Worm (Caenorhabditis elegans) whole organism, young adult: Measurements from ENCODE around the gene F55A11.4.

Experiments used
- B0336.3 ChIP-seq: fragments of 200-800 bp; sonication (Bioruptor generic); IDR thresholded peaks from 2 replicates; pipeline ENCODE4 v1.3.6; 2022; ENCODE audit warnings: missing genetic modification characterization, missing compliant biosample characterization
- C17E4.6 ChIP-seq: fragments of 200-800 bp; sonication (Bioruptor generic); IDR thresholded peaks from 2 replicates; pipeline ENCODE4 v1.3.6; 2022; ENCODE audit warnings: missing genetic modification reagents, missing genetic modification characterization, missing compliant biosample characterization
- D2030.7 ChIP-seq: fragments of 200-800 bp; sonication (Bioruptor generic); IDR thresholded peaks from 2 replicates; pipeline ENCODE4 v1.3.6; 2022; ENCODE audit warnings: missing genetic modification reagents, missing genetic modification characterization, missing compliant biosample characterization
- F23B12.7 ChIP-seq: sonication (generic microtip); optimal IDR thresholded peaks from 2 replicates; lab custom pipeline; 2017; ENCODE audit warnings: missing genetic modification characterization, mild to moderate bottlenecking, missing compliant biosample characterization, antibody characterized with exemption, moderate library complexity; ENCODE audit not compliant: insufficient read depth
- F33H1.4 ChIP-seq: fragments of 200-800 bp; sonication (Bioruptor generic); IDR thresholded peaks from 2 replicates; pipeline ENCODE4 v1.3.6; 2022; ENCODE audit warnings: missing genetic modification reagents, missing genetic modification characterization, missing compliant biosample characterization
- T26A5.8 ChIP-seq: sonication (generic microtip); optimal IDR thresholded peaks from 2 replicates; lab custom pipeline; 2016; ENCODE audit warnings: missing genetic modification characterization, missing compliant biosample characterization
- Y56A3A.18 ChIP-seq: fragments of 200-800 bp; sonication (Bioruptor generic); IDR thresholded peaks from 2 replicates; pipeline ENCODE4 v1.3.6; 2022; ENCODE audit warnings: missing genetic modification reagents, missing genetic modification characterization, missing compliant biosample characterization
- aptf-2 ChIP-seq: fragments of 200-800 bp; sonication (Bioruptor generic); conservative IDR thresholded peaks from 2 replicates; pipeline ENCODE4 v1.3.6; 2022; ENCODE audit warnings: missing genetic modification reagents, missing genetic modification characterization, missing compliant biosample characterization
- bed-2 ChIP-seq: fragments of 200-800 bp; sonication (Bioruptor generic); IDR thresholded peaks from 2 replicates; pipeline ENCODE4 v1.3.6; 2022; ENCODE audit warnings: missing genetic modification reagents, missing genetic modification characterization, missing compliant biosample characterization
- ceh-27 ChIP-seq: fragments of 200-800 bp; sonication (Bioruptor generic); optimal IDR thresholded peaks from 2 replicates; lab custom pipeline; 2018; ENCODE audit warnings: mild to moderate bottlenecking, missing genetic modification characterization, moderate library complexity, missing compliant biosample characterization
- dpl-1 ChIP-seq: fragments of 150-350 bp; optimal IDR thresholded peaks from 2 replicates; lab custom pipeline; 2014; ENCODE audit warnings: missing biosample characterization, missing genetic modification reagents, missing genetic modification characterization
- efl-1 ChIP-seq: fragments of 150-350 bp; optimal IDR thresholded peaks from 2 replicates; lab custom pipeline; 2014; ENCODE audit warnings: missing biosample characterization, missing genetic modification reagents, missing genetic modification characterization
- egl-18 ChIP-seq: fragments of 200-800 bp; sonication (Bioruptor generic); IDR thresholded peaks from 2 replicates; pipeline ENCODE4 v1.3.6; 2022; ENCODE audit warnings: missing genetic modification reagents, missing genetic modification characterization, missing compliant biosample characterization
- egl-44 ChIP-seq: fragments of 200-800 bp; sonication (Bioruptor generic); IDR thresholded peaks from 2 replicates; pipeline ENCODE4 v1.3.6; 2022; ENCODE audit warnings: missing genetic modification reagents, missing genetic modification characterization, missing compliant biosample characterization
- gei-17 ChIP-seq: fragments of 200-800 bp; sonication (Bioruptor generic); optimal IDR thresholded peaks from 2 replicates; lab custom pipeline; 2018; ENCODE audit warnings: mild to moderate bottlenecking, missing genetic modification characterization, missing compliant biosample characterization
- hmg-1.2 ChIP-seq: fragments of 200-800 bp; sonication (Bioruptor generic); IDR thresholded peaks from 2 replicates; pipeline ENCODE4 v1.3.6; 2022; ENCODE audit warnings: missing genetic modification reagents, missing genetic modification characterization, missing compliant biosample characterization
- let-607 ChIP-seq, 2 experiments: fragments of 200-800 bp in 1 of 2; sonication (Bioruptor generic) in 1 of 2; sonication (generic microtip) in 1 of 2; optimal IDR thresholded peaks; 2 replicates each; lab custom pipeline; 2016 to 2018; ENCODE audit warnings: mild to moderate bottlenecking in 2 of 2, missing compliant biosample characterization in 2 of 2, missing genetic modification characterization in 2 of 2, moderate library complexity in 2 of 2, missing genotype in 1 of 2
- lin-35 ChIP-seq, 3 experiments: fragments of 150-350 bp in 2 of 3; sonication (generic microtip) in 1 of 3; optimal IDR thresholded peaks; 2 replicates each; lab custom pipeline; 2014 to 2018; ENCODE audit warnings: missing biosample characterization in 3 of 3, missing genetic modification characterization in 3 of 3, missing genetic modification reagents in 3 of 3
- lin-40 ChIP-seq: sonication (generic microtip); optimal IDR thresholded peaks from 2 replicates; lab custom pipeline; 2016; ENCODE audit warnings: missing genetic modification characterization, mild to moderate bottlenecking, missing compliant biosample characterization, missing genotype, missing genetic modification reagents
- lin-54 ChIP-seq: fragments of 200-800 bp; sonication (Bioruptor generic); optimal IDR thresholded peaks from 2 replicates; lab custom pipeline; 2018; ENCODE audit warnings: mild to moderate bottlenecking, missing genetic modification characterization, missing compliant biosample characterization
- lsl-1 ChIP-seq: fragments of 200-800 bp; sonication (Bioruptor generic); optimal IDR thresholded peaks from 2 replicates; lab custom pipeline; 2018; ENCODE audit warnings: mild to moderate bottlenecking, missing genetic modification characterization, moderate library complexity, missing compliant biosample characterization
- madf-10 ChIP-seq: sonication (generic microtip); optimal IDR thresholded peaks from 2 replicates; lab custom pipeline; 2016; ENCODE audit warnings: mild to moderate bottlenecking, missing genetic modification characterization, missing compliant biosample characterization
- madf-3 ChIP-seq: fragments of 200-800 bp; sonication (Bioruptor generic); IDR thresholded peaks from 2 replicates; pipeline ENCODE4 v1.3.6; 2022; ENCODE audit warnings: missing genetic modification reagents, missing genetic modification characterization, missing compliant biosample characterization
- madf-6 ChIP-seq: fragments of 200-800 bp; sonication (Bioruptor generic); IDR thresholded peaks from 2 replicates; pipeline ENCODE4 v1.3.6; 2022; ENCODE audit warnings: missing genetic modification reagents, missing genetic modification characterization, missing compliant biosample characterization
- mcd-1 ChIP-seq: fragments of 200-800 bp; sonication (Bioruptor generic); IDR thresholded peaks from 2 replicates; pipeline ENCODE4 v1.3.6; 2022; ENCODE audit warnings: missing genetic modification reagents, missing genetic modification characterization, missing compliant biosample characterization
- nhr-80 ChIP-seq: sonication (generic microtip); optimal IDR thresholded peaks from 2 replicates; lab custom pipeline; 2016; ENCODE audit warnings: missing genetic modification characterization, missing compliant biosample characterization
- pbrm-1 ChIP-seq: fragments of 200-800 bp; sonication (Bioruptor generic); IDR thresholded peaks from 2 replicates; pipeline ENCODE4 v1.3.6; 2022; ENCODE audit warnings: missing genetic modification reagents, missing genetic modification characterization, missing compliant biosample characterization
- snpc-1.1 ChIP-seq: sonication (generic microtip); optimal IDR thresholded peaks from 2 replicates; lab custom pipeline; 2017; ENCODE audit warnings: missing genetic modification characterization, mild to moderate bottlenecking, missing compliant biosample characterization, antibody characterized with exemption, moderate library complexity, missing genotype, missing genetic modification reagents; ENCODE audit not compliant: insufficient read depth
- snpc-3.4 ChIP-seq: sonication (generic microtip); optimal IDR thresholded peaks from 2 replicates; lab custom pipeline; 2017; ENCODE audit warnings: missing genetic modification characterization, mild to moderate bottlenecking, missing compliant biosample characterization, antibody characterized with exemption, moderate library complexity, missing genotype, missing genetic modification reagents
- snpc-4 ChIP-seq, 5 experiments: fragments of 150-350 bp in 1 of 5; sonication (generic microtip) in 4 of 5; optimal IDR thresholded peaks; 2 replicates each; lab custom pipeline; 2014 to 2018; ENCODE audit warnings: missing genetic modification characterization in 5 of 5, missing biosample characterization in 3 of 5, antibody characterized with exemption in 2 of 5, mild to moderate bottlenecking in 2 of 5, missing compliant biosample characterization in 2 of 5, missing genotype in 2 of 5, moderate library complexity in 2 of 5, missing genetic modification reagents in 1 of 5
- tbx-9 ChIP-seq: sonication (generic microtip); optimal IDR thresholded peaks from 2 replicates; lab custom pipeline; 2016; ENCODE audit warnings: borderline replicate concordance, missing genetic modification characterization, inconsistent platforms, missing compliant biosample characterization
- zfh-2 ChIP-seq: fragments of 200-800 bp; sonication (Bioruptor generic); conservative IDR thresholded peaks from 2 replicates; pipeline ENCODE4 v1.3.6; 2022; ENCODE audit warnings: missing genetic modification reagents, missing genetic modification characterization, missing compliant biosample characterization
- ztf-26 ChIP-seq: sonication (generic microtip); optimal IDR thresholded peaks from 2 replicates; lab custom pipeline; 2017; ENCODE audit warnings: missing genetic modification characterization, missing compliant biosample characterization
- ztf-28 ChIP-seq: fragments of 200-800 bp; sonication (Bioruptor generic); IDR thresholded peaks from 2 replicates; pipeline ENCODE4 v1.3.6; 2022; ENCODE audit warnings: missing genetic modification reagents, missing genetic modification characterization, missing compliant biosample characterization

The F55A11.4 gene

DNA sequence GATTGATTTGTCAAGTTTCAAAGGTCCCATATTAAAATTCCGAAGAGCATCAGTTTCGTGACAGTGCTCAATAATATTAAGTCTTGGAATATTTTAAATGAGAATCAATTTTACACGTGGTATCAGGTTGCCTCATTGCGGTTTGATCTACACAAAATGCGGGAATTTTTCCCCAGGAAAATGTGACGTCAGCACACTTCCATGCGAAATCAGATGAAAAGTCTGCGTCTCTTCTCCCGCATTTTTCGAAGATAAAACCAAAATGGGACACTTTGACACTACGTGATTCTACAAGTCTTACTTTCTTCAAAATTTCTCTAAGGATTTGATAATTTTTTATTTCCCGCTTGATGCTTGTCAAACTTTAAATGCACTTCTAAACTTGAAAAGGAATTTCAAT lies 47.4 kb upstream of the F55A11.4 start:
- TF ChIP-seq snpc-1.1 (no peak), lin-40 (tag; lab: Kevin White, UChicago) (no peak)

DNA sequence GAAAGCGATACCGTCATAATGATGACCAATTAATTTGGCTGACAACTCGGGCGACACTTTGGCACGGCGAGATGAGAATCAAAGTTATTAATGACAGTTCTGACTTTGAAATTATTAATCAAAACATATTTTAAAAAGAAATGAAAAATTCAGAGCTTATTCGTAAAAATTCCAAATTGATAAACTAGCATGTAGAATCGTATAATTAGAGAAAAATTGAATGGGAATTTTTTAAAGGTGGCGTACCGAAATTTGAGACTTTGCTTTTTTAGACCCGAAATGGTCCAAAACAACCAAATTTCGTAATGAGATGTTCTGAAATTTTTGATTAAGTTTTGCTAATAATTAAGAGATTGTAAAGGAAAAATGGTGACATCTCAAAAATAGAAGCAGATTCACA lies 44.3 kb upstream of the F55A11.4 start, which contains the start of gene daf-11:
TSS of gene daf-11 (minus strand) at position 101 of the 400 bp plus-strand sequence.
- no peak for TF ChIP-seq zfh-2
- no peak for TF ChIP-seq egl-18
- TF ChIP-seq T26A5.8, result no peak
- no peak for TF ChIP-seq B0336.3 (GFP tag; lab: Robert Waterston, UW)
- no peak for TF ChIP-seq C17E4.6 (GFP tag; lab: Robert Waterston, UW)
- no peak for TF ChIP-seq F33H1.4
- no peak for TF ChIP-seq Y56A3A.18 (GFP tag; lab: Robert Waterston, UW)
- TF ChIP-seq, all 124 proteins: peak for 0

ce11 chrV:11730060-11730459 lies 40.2 kb upstream of the F55A11.4 start, which contains the start of gene rhr-2:
Gene rhr-2, minus strand, starts transcription at chrV:11730160.
- no peak for TF ChIP-seq ceh-27 (GFP tag; lab: Kevin White, UChicago)
- TF ChIP-seq gei-17 (GFP tag; lab: Kevin White, UChicago), result no peak
- no peak for TF ChIP-seq T26A5.8
- no peak for TF ChIP-seq egl-44
- TF ChIP-seq ztf-28 (GFP tag; lab: Robert Waterston, UW), result no peak
- no peak for TF ChIP-seq bed-2 (GFP tag; lab: Robert Waterston, UW)
- TF ChIP-seq pbrm-1, result no peak

- TF ChIP-seq ztf-26, result no peak
- TF ChIP-seq, all 124 proteins: peak for 0
Observed at ce11 chrV:11732049-11732448, 38.2 kb upstream of the F55A11.4 start.

- peak; percentile 40 for TF ChIP-seq lsl-1 (GFP tag; lab: Kevin White, UChicago)
- 0 out of 2 replicates have a peak, but pooled peaks have one; percentile 22 for TF ChIP-seq D2030.7 (GFP tag; lab: Robert Waterston, UW)
- TF ChIP-seq lin-35 (GFP tag; optimal IDR thresholded peaks at IDR 0.05; lab: Kevin White, UChicago), result peak in 1 of 3 experiments; percentile 61
- TF ChIP-seq madf-10 (tag; lab: Kevin White, UChicago), result no peak
- TF ChIP-seq snpc-4 (GFP tag; optimal IDR thresholded peaks at IDR 0.05; lab: Kevin White, UChicago), result no peak
- TF ChIP-seq snpc-4 (tag; optimal IDR thresholded peaks at IDR 0.05; lab: Kevin White, UChicago), result no peak
- TF ChIP-seq mcd-1 (GFP tag; lab: Robert Waterston, UW), result peak; percentile 89
- TF ChIP-seq nhr-80 (tag; lab: Kevin White, UChicago), result no peak
- TF ChIP-seq efl-1 (GFP tag; lab: Kevin White, UChicago), result peak; percentile 89
- peak; percentile 14 for TF ChIP-seq snpc-3.4 (tag; lab: Kevin White, UChicago)
- no peak for TF ChIP-seq egl-44
- TF ChIP-seq let-607 (tag; optimal IDR thresholded peaks at IDR 0.05; lab: Kevin White, UChicago), result no peak
- TF ChIP-seq aptf-2 (GFP tag; lab: Robert Waterston, UW), result 0 out of 2 replicates have a peak, but pooled peaks have one; percentile 46
- TF ChIP-seq F23B12.7, result no peak
- peak; percentile 74; the same call in 1 of the 2 replicates for TF ChIP-seq madf-6 (GFP tag; lab: Robert Waterston, UW)
- no peak for TF ChIP-seq tbx-9 (tag; lab: Kevin White, UChicago)
- TF ChIP-seq dpl-1 (GFP tag; lab: Kevin White, UChicago), result peak; percentile 85
- peak; percentile 90 for TF ChIP-seq lin-54 (GFP tag; lab: Kevin White, UChicago)
- TF ChIP-seq hmg-1.2 (GFP tag; lab: Robert Waterston, UW), result no peak
- TF ChIP-seq madf-3, result 0 out of 2 replicates have a peak, but pooled peaks have one; percentile 47
- no peak for TF ChIP-seq C17E4.6 (GFP tag; lab: Robert Waterston, UW)
- no peak for TF ChIP-seq Y56A3A.18 (GFP tag; lab: Robert Waterston, UW)
Observed at ce11 chrV:11733460-11733859, 36.8 kb upstream of the F55A11.4 start, which contains the start of gene npp-22. Gene npp-22, minus strand, starts transcription at chrV:11733472.
